Worm (Caenorhabditis elegans) whole organism, L3 larva: Measurements from ENCODE around the gene skr-6.

ENCODE experiments used
- ZK546.5 ChIP-seq: sonication (generic microtip); optimal IDR thresholded peaks from 2 replicates; lab custom pipeline; 2017; ENCODE audit warnings: missing biosample characterization, missing genetic modification characterization
- ama-1 ChIP-seq: fragments of 150-350 bp; optimal IDR thresholded peaks from 2 replicates; lab custom pipeline; 2018
- ceh-16 ChIP-seq: sonication (generic microtip); optimal IDR thresholded peaks from 2 replicates; lab custom pipeline; 2017; ENCODE audit warnings: missing biosample characterization, missing genetic modification characterization
- ceh-82 ChIP-seq: fragments of 150-350 bp; optimal IDR thresholded peaks from 2 replicates; lab custom pipeline; 2014; ENCODE audit warnings: missing biosample characterization, missing genetic modification characterization
- daf-12 ChIP-seq: fragments of 150-350 bp; optimal IDR thresholded peaks from 2 replicates; lab custom pipeline; 2014; ENCODE audit warnings: missing biosample characterization, missing genetic modification reagents, missing genetic modification characterization
- egl-27 ChIP-seq: sonication (generic microtip); optimal IDR thresholded peaks from 4 replicates; lab custom pipeline; 2017; ENCODE audit warnings: missing biosample characterization, missing genetic modification reagents, missing genetic modification characterization
- egl-5 ChIP-seq: fragments of 150-350 bp; optimal IDR thresholded peaks from 2 replicates; lab custom pipeline; 2017; ENCODE audit warnings: missing biosample characterization, missing genetic modification reagents, missing genetic modification characterization, inconsistent platforms
- elt-1 ChIP-seq: fragments of 150-350 bp; optimal IDR thresholded peaks from 2 replicates; lab custom pipeline; 2014; ENCODE audit warnings: missing biosample characterization, missing genetic modification characterization
- elt-2 ChIP-seq: sonication (generic microtip); optimal IDR thresholded peaks from 2 replicates; lab custom pipeline; 2016; ENCODE audit warnings: missing genetic modification reagents, mild to moderate bottlenecking, missing genetic modification characterization, missing compliant biosample characterization
- elt-3 ChIP-seq, 3 experiments: fragments of 150-350 bp in 1 of 3; sonication (generic microtip) in 2 of 3; optimal IDR thresholded peaks; 2 replicates in 2 of 3; 4 replicates in 1 of 3; lab custom pipeline; 2014 to 2017; ENCODE audit warnings: missing biosample characterization in 3 of 3, missing genetic modification characterization in 3 of 3
- fkh-10 ChIP-seq: sonication (generic microtip); optimal IDR thresholded peaks from 2 replicates; lab custom pipeline; 2017; ENCODE audit warnings: missing biosample characterization, missing genetic modification reagents, missing genetic modification characterization
- fkh-2 ChIP-seq: fragments of 150-350 bp; optimal IDR thresholded peaks from 2 replicates; lab custom pipeline; 2014; ENCODE audit warnings: missing biosample characterization, missing genetic modification reagents, missing genetic modification characterization
- hmg-11 ChIP-seq: sonication (generic microtip); optimal IDR thresholded peaks from 2 replicates; lab custom pipeline; 2016; ENCODE audit warnings: missing genetic modification characterization, missing compliant biosample characterization
- jun-1 ChIP-seq: fragments of 150-350 bp; optimal IDR thresholded peaks from 2 replicates; lab custom pipeline; 2014; ENCODE audit warnings: missing biosample characterization, missing genetic modification reagents, missing genetic modification characterization
- lin-15B ChIP-seq: fragments of 150-350 bp; optimal IDR thresholded peaks from 2 replicates; lab custom pipeline; 2014; ENCODE audit warnings: missing biosample characterization, missing genetic modification characterization
- lin-39 ChIP-seq: fragments of 150-350 bp; optimal IDR thresholded peaks from 2 replicates; lab custom pipeline; 2018; ENCODE audit warnings: missing biosample characterization, missing genetic modification reagents, missing genetic modification characterization
- mdl-1 ChIP-seq: fragments of 150-350 bp; optimal IDR thresholded peaks from 2 replicates; lab custom pipeline; 2014; ENCODE audit warnings: missing biosample characterization, missing genetic modification characterization
- nfya-1 ChIP-seq: sonication (generic microtip); optimal IDR thresholded peaks from 2 replicates; lab custom pipeline; 2017; ENCODE audit warnings: missing genetic modification characterization, mild to moderate bottlenecking, missing compliant biosample characterization, antibody characterized with exemption, moderate library complexity; ENCODE audit not compliant: insufficient read depth
- nhr-11 ChIP-seq: fragments of 150-350 bp; optimal IDR thresholded peaks from 2 replicates; lab custom pipeline; 2014; ENCODE audit warnings: missing biosample characterization, missing genetic modification characterization
- nhr-12 ChIP-seq: fragments of 150-350 bp; optimal IDR thresholded peaks from 2 replicates; lab custom pipeline; 2014; ENCODE audit warnings: missing biosample characterization, missing genetic modification characterization
- nhr-237 ChIP-seq: fragments of 150-350 bp; optimal IDR thresholded peaks from 2 replicates; lab custom pipeline; 2014; ENCODE audit warnings: missing biosample characterization, missing genetic modification characterization
- nhr-25 ChIP-seq: sonication (generic microtip); optimal IDR thresholded peaks from 2 replicates; lab custom pipeline; 2017; ENCODE audit warnings: missing biosample characterization, missing genetic modification characterization
- nhr-28 ChIP-seq: fragments of 150-350 bp; optimal IDR thresholded peaks from 2 replicates; lab custom pipeline; 2014; ENCODE audit warnings: missing biosample characterization, missing genetic modification characterization
- nhr-43 ChIP-seq: sonication (generic microtip); optimal IDR thresholded peaks from 2 replicates; lab custom pipeline; 2016; ENCODE audit warnings: mild to moderate bottlenecking, missing genetic modification characterization, missing compliant biosample characterization; ENCODE audit not compliant: poor library complexity, severe bottlenecking
- nhr-67 ChIP-seq: fragments of 150-350 bp; optimal IDR thresholded peaks from 2 replicates; lab custom pipeline; 2014; ENCODE audit warnings: missing biosample characterization, missing genetic modification characterization
- pha-4 ChIP-seq: fragments of 150-350 bp; optimal IDR thresholded peaks from 2 replicates; lab custom pipeline; 2014; ENCODE audit warnings: missing biosample characterization, missing genetic modification reagents, missing genetic modification characterization
- pqm-1 ChIP-seq: fragments of 150-350 bp; optimal IDR thresholded peaks from 2 replicates; lab custom pipeline; 2017; ENCODE audit warnings: missing biosample characterization, missing genetic modification characterization, inconsistent platforms
- sea-2 ChIP-seq: fragments of 150-350 bp; sonication (generic microtip); optimal IDR thresholded peaks from 4 replicates; lab custom pipeline; 2014; ENCODE audit warnings: missing biosample characterization, missing genetic modification reagents, missing genetic modification characterization
- snpc-4 ChIP-seq: fragments of 150-350 bp; optimal IDR thresholded peaks from 2 replicates; lab custom pipeline; 2014; ENCODE audit warnings: missing biosample characterization, missing genetic modification characterization
- tbx-2 ChIP-seq: sonication (generic microtip); optimal IDR thresholded peaks from 2 replicates; lab custom pipeline; 2016; ENCODE audit warnings: mild to moderate bottlenecking, missing genetic modification characterization, missing compliant biosample characterization
- unc-39 ChIP-seq: sonication (generic microtip); optimal IDR thresholded peaks from 4 replicates; lab custom pipeline; 2017; ENCODE audit warnings: missing biosample characterization, missing genetic modification characterization
- unc-62 ChIP-seq: fragments of 150-350 bp; sonication (generic microtip); optimal IDR thresholded peaks from 4 replicates; lab custom pipeline; 2014; ENCODE audit warnings: missing biosample characterization, missing genetic modification reagents, missing genetic modification characterization
- zag-1 ChIP-seq: fragments of 150-350 bp; optimal IDR thresholded peaks from 2 replicates; lab custom pipeline; 2014; ENCODE audit warnings: missing biosample characterization, missing genetic modification characterization
- ztf-11 ChIP-seq: fragments of 150-350 bp; optimal IDR thresholded peaks from 2 replicates; lab custom pipeline; 2014; ENCODE audit warnings: missing biosample characterization, missing genetic modification characterization
- ztf-4 ChIP-seq: fragments of 150-350 bp; optimal IDR thresholded peaks from 2 replicates; lab custom pipeline; 2014; ENCODE audit warnings: missing biosample characterization, missing genetic modification characterization

Gene skr-6

ce11 chrV:18292295-18292694, 22.5 kb upstream of the skr-6 start, which contains the start of gene Y51A2A.12:
Gene Y51A2A.12 (plus strand): TSS chrV:18292595.
- no peak for TF ChIP-seq unc-39 (tag; lab: Kevin White, UChicago)
- no peak for TF ChIP-seq nhr-237
- no peak for TF ChIP-seq pqm-1 (tag; lab: Kevin White, UChicago)
- TF ChIP-seq lin-15B, result no peak
- no peak for TF ChIP-seq sea-2
- no peak for TF ChIP-seq ceh-82 (tag; lab: Kevin White, UChicago)

- TF ChIP-seq unc-62 (no peak), unc-39 (tag; lab: Kevin White, UChicago) (no peak), tbx-2 (tag; lab: Kevin White, UChicago) (no peak), lin-39 (tag; lab: Kevin White, UChicago) (no peak)
These were observed 20.9 kb upstream of the skr-6 start, which contains the start of gene Y51A2A.4 for ce11 chrV:18290642-18291041. Gene Y51A2A.4 (plus strand): TSS chrV:18290942.

- TF ChIP-seq nhr-25 (no peak), ztf-11 (no peak), nhr-11 (tag; lab: Kevin White, UChicago) (no peak), ama-1 (lab: Kevin White, UChicago) (no peak), ceh-82 (tag; lab: Kevin White, UChicago) (no peak), elt-2 (tag; lab: Kevin White, UChicago) (no peak), mdl-1 (tag; lab: Kevin White, UChicago) (no peak)
These were observed 12.8 kb upstream of the skr-6 start, which contains the start of gene clec-247 for ce11 chrV:18282597-18282996. Gene clec-247 (plus strand): TSS chrV:18282897.

- no peak for TF ChIP-seq zag-1
- TF ChIP-seq snpc-4 (tag; lab: Kevin White, UChicago), result no peak
- no peak for TF ChIP-seq ztf-4 (tag; lab: Kevin White, UChicago)
- TF ChIP-seq elt-2 (tag; lab: Kevin White, UChicago), result no peak
- TF ChIP-seq jun-1, result no peak
- TF ChIP-seq elt-3 (tag; optimal IDR thresholded peaks at IDR 0.05; lab: Kevin White, UChicago), result no peak
- TF ChIP-seq nfya-1, result no peak
- TF ChIP-seq ama-1 (lab: Kevin White, UChicago), result no peak
- no peak for TF ChIP-seq nhr-43
- no peak for TF ChIP-seq egl-5 (tag; lab: Kevin White, UChicago)
- no peak for TF ChIP-seq nhr-12
- TF ChIP-seq elt-1, result no peak
- TF ChIP-seq lin-39 (tag; lab: Kevin White, UChicago), result no peak
- no peak for TF ChIP-seq ZK546.5
- TF ChIP-seq ceh-16 (tag; lab: Kevin White, UChicago), result no peak
- no peak for TF ChIP-seq pha-4 (tag; lab: Kevin White, UChicago)
These were observed 11.0 kb upstream of the skr-6 start, which contains the start of gene Y51A2A.16 for ce11 chrV:18280778-18281177. Gene Y51A2A.16 (minus strand): TSS chrV:18280878.

- no peak for TF ChIP-seq nhr-67
- no peak for TF ChIP-seq nhr-11 (tag; lab: Kevin White, UChicago)
- TF ChIP-seq ZK546.5, result no peak
- no peak for TF ChIP-seq egl-5 (tag; lab: Kevin White, UChicago)
- TF ChIP-seq lin-15B, result no peak
- no peak for TF ChIP-seq nfya-1
- TF ChIP-seq nhr-25, result no peak
- TF ChIP-seq elt-1, result no peak
- no peak for TF ChIP-seq ceh-16 (tag; lab: Kevin White, UChicago)
- TF ChIP-seq nhr-43, result no peak
- TF ChIP-seq jun-1, result no peak
- TF ChIP-seq nhr-12, result no peak
- no peak for TF ChIP-seq nhr-28
- TF ChIP-seq ama-1 (lab: Kevin White, UChicago), result no peak
- TF ChIP-seq ceh-82 (tag; lab: Kevin White, UChicago), result no peak
- TF ChIP-seq egl-27 (tag; lab: Kevin White, UChicago), result no peak
- TF ChIP-seq fkh-2, result no peak
- no peak for TF ChIP-seq tbx-2 (tag; lab: Kevin White, UChicago)
These were observed 618 bp upstream of the skr-6 start, which contains the start of gene Y37H2C.4 for ce11 chrV:18270403-18270802. Gene Y37H2C.4 (plus strand): TSS chrV:18270703.

- TF ChIP-seq mdl-1 (tag; lab: Kevin White, UChicago) (no peak), ztf-4 (tag; lab: Kevin White, UChicago) (no peak), tbx-2 (tag; lab: Kevin White, UChicago) (no peak), ceh-16 (tag; lab: Kevin White, UChicago) (no peak), fkh-10 (no peak), hmg-11 (tag; lab: Kevin White, UChicago) (no peak), nhr-25 (no peak), nhr-28 (no peak), daf-12 (tag; lab: Kevin White, UChicago) (no peak), elt-3 (tag; optimal IDR thresholded peaks at IDR 0.05; lab: Kevin White, UChicago) (no peak)
These were observed 1.0 kb downstream of the skr-6 start, which contains the start of gene fbxa-213 for ce11 chrV:18268744-18269143. Gene fbxa-213 (minus strand): TSS chrV:18268844.
